Fruit fly (Drosophila melanogaster): ENCODE measurements around the gene CG17177.

dm6 chr3L:14708053-14708452, 6.6 kb upstream of the CG17177 start:
- TF ChIP-seq CG12768 (GFP tag; optimal IDR thresholded peaks at IDR 0.05) (no peak), kay (GFP tag; ENCODE audit: borderline replicate concordance) (peak; percentile 75), bab1 (GFP tag; optimal IDR thresholded peaks at IDR 0.05) (no peak)
